Worm (Caenorhabditis elegans): Measurements from ENCODE around the gene lap-1.

Gene lap-1

DNA sequence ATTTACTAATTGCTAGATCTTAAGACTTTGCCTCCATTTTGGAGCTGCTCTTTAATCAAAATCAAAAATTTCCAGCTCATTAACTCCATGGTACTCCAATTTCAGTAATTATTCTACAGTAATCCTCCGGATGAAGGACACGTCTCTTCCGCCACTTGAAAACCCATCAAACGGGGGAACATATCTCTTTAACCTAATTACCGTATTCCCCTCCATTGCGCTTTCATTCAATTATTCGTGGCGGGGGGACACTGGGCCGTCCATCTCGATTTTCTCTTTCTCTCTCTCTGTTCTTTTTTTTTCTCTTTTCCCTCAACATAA, 15.1 kb upstream of the lap-1 start:
- TF ChIP-seq blmp-1 (tag; optimal IDR thresholded peaks at IDR 0.05) (peak; percentile 37), ces-1 (GFP tag; optimal IDR thresholded peaks at IDR 0.05) (peak; percentile 99), ceh-83 (GFP tag; optimal IDR thresholded peaks at IDR 0.05) (no peak)

DNA sequence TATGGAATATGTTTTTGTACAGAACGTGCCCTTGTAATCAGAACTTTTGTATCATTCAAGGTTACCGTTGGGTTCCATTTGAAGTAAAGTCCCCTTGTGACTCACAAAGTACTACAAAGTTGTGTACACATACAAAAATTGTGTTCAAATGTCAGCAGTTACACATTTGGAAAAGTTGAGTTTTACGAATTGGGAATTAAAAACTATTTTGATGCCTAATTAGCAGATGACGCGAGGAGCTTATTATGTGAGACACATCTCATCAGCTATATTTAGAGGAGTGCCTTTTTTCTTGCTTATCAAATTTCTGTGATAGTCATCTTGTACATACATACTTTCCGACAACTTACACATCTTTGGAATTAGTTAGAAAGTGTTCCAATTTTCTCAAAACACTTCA, 11.8 kb upstream of the lap-1 start:
- TF ChIP-seq ceh-83 (GFP tag; optimal IDR thresholded peaks at IDR 0.05), result no peak

DNA sequence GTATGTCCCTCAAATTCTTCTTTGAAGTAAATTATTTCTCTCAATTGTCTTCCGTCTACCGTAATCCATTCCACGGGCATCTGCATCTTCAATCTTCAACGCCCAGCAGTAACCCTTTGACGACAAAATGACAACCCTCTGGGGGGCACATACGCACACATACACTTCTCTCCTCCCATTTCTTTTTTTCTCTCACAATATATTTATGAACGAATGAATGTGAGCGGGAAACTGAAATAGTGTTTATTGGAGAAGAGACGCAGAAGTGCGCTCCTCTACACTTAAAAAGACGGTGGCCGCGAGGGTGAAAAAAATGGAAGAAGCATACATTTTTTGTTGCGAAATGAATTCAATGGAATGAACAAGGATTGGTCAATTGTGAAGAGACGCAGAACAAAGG, 10.2 kb upstream of the lap-1 start:
- TF ChIP-seq mep-1 (tag; optimal IDR thresholded peaks at IDR 0.05) (peak; percentile 74), unc-62 (GFP tag; optimal IDR thresholded peaks at IDR 0.05) (peak; percentile 90), tbx-8 (GFP tag; optimal IDR thresholded peaks at IDR 0.05) (no peak), ceh-43 (GFP tag; optimal IDR thresholded peaks at IDR 0.05) (no peak), elt-1 (tag; optimal IDR thresholded peaks at IDR 0.05; ENCODE audit: borderline replicate concordance, insufficient read depth) (no peak), ztf-11 (tag; optimal IDR thresholded peaks at IDR 0.05) (no peak), bed-3 (GFP tag; optimal IDR thresholded peaks at IDR 0.05) (no peak), pha-4 (tag; optimal IDR thresholded peaks at IDR 0.05) (no peak), lsy-2 (tag; optimal IDR thresholded peaks at IDR 0.05) (peak; percentile 80), snpc-4 (tag; optimal IDR thresholded peaks at IDR 0.05) (no peak), ham-2 (GFP tag; optimal IDR thresholded peaks at IDR 0.05) (peak; percentile 30), elt-3 (tag; optimal IDR thresholded peaks at IDR 0.05) (no peak), blmp-1 (tag; optimal IDR thresholded peaks at IDR 0.05) (no peak), ceh-39 (tag; optimal IDR thresholded peaks at IDR 0.05) (no peak), sptf-1 (tag; optimal IDR thresholded peaks at IDR 0.05) (peak; percentile 46), cnd-1 (tag; optimal IDR thresholded peaks at IDR 0.05) (no peak), nhr-2 (tag; optimal IDR thresholded peaks at IDR 0.05) (peak; percentile 30), nhr-76 (tag; optimal IDR thresholded peaks at IDR 0.05) (no peak), hlh-1 (tag; optimal IDR thresholded peaks at IDR 0.05) (peak; percentile 70), flh-1 (GFP tag; optimal IDR thresholded peaks at IDR 0.05) (no peak), mls-2 (tag; optimal IDR thresholded peaks at IDR 0.05) (peak; percentile 62), nhr-237 (tag; optimal IDR thresholded peaks at IDR 0.05) (peak; percentile 47), unc-39 (tag; optimal IDR thresholded peaks at IDR 0.05) (no peak), drap-1 (GFP tag; optimal IDR thresholded peaks at IDR 0.05) (peak; percentile 5), mab-5 (tag; optimal IDR thresholded peaks at IDR 0.05) (no peak), unc-120 (tag; optimal IDR thresholded peaks at IDR 0.05; ENCODE audit: poor library complexity, severe bottlenecking) (peak; percentile 31), ces-1 (GFP tag; optimal IDR thresholded peaks at IDR 0.05) (peak; percentile 77)

DNA sequence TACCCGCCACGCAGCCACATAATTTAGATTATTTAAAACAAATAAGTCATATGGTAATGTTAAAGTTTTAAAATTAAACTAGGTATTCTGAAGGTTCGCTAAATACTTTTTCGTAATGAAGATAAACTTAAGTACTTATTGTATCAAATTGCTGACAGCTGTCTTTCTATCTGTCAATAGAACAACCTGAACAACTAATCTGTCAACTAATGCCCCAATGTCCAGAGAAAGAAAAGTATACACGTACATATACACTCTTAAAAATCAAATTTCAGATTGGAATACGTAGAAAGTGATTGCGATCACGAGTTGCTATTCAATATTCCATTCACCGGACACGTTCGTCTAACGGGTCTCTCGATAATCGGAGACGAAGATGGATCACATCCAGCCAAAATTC, 9.0 kb upstream of the lap-1 start:
- peak; percentile 50 for TF ChIP-seq unc-62 (GFP tag; optimal IDR thresholded peaks at IDR 0.05)
- TF ChIP-seq bed-3 (GFP tag; optimal IDR thresholded peaks at IDR 0.05), result no peak

DNA sequence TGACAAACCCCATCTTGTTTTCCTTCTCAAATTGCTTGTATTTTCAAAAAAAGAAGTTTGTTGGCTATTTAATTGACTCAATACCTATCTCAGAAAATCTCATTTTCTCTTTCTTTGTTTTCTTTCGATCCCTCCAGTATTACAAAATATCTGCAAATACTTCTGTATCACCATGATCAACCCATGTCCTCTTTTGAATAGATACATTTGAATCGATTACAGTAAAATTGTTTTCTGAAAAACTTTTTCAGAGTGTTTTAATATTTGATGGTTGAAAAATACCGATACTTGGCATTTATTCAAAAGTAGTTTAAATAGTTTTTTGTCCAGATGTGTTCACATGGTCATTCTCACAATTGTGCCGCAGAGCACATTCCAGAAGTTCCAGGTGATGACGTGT, 7.4 kb upstream of the lap-1 start, which contains the start of gene ZK353.9:
Gene ZK353.9, plus strand, starts transcription at position 331 of the 400 bp plus-strand sequence.
- no peak for TF ChIP-seq nhr-28 (tag; optimal IDR thresholded peaks at IDR 0.05)
- no peak for TF ChIP-seq ham-2 (GFP tag; optimal IDR thresholded peaks at IDR 0.05)
- TF ChIP-seq mab-5 (tag; optimal IDR thresholded peaks at IDR 0.05), result no peak
- no peak for TF ChIP-seq nhr-237 (tag; optimal IDR thresholded peaks at IDR 0.05)
- TF ChIP-seq nhr-2 (tag; optimal IDR thresholded peaks at IDR 0.05), result no peak
- TF ChIP-seq bed-3 (GFP tag; optimal IDR thresholded peaks at IDR 0.05), result no peak
- no peak for TF ChIP-seq mep-1 (tag; optimal IDR thresholded peaks at IDR 0.05)
- TF ChIP-seq hlh-1 (tag; optimal IDR thresholded peaks at IDR 0.05), result no peak
- no peak for TF ChIP-seq mls-2 (tag; optimal IDR thresholded peaks at IDR 0.05)
- no peak for TF ChIP-seq ceh-43 (GFP tag; optimal IDR thresholded peaks at IDR 0.05)
- TF ChIP-seq unc-39 (tag; optimal IDR thresholded peaks at IDR 0.05), result no peak
- no peak for TF ChIP-seq lin-32 (GFP tag; optimal IDR thresholded peaks at IDR 0.05)
- no peak for TF ChIP-seq unc-120 (tag; optimal IDR thresholded peaks at IDR 0.05; ENCODE audit: poor library complexity, severe bottlenecking)
- TF ChIP-seq lsy-2 (tag; optimal IDR thresholded peaks at IDR 0.05), result no peak
- no peak for TF ChIP-seq zip-8 (tag; optimal IDR thresholded peaks at IDR 0.05)

DNA sequence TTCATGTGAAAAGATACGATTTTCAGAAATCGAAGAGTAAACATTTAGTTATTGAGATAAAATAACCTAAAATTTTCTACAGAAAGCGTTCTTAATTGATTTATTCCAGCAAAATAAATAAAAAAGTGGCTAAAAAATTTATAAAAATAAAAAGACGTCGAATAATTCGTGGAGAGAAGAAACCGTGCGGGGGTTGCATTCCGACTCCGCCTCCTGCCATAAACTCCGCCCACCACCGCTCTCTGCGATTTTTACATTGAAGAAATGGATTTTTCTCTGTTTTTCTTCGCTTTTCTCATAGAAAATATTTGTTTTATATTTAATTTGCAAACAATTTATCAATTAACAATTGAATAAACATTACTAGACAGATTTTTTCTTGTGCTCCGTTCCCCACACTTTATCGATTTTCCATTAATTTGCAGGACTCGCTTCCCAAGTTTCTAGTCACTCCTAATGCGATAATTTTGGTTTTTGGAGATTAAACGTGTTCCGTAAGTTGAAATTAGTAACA, 3.8 kb upstream of the lap-1 start, which contains the start of the genes ubxn-4 and cyy-1:
Gene ubxn-4, minus strand, starts transcription at position 114 of the 514 bp plus-strand sequence.
Gene cyy-1, plus strand, starts transcription at position 426 of the 514 bp plus-strand sequence.
- TF ChIP-seq ces-1 (GFP tag; optimal IDR thresholded peaks at IDR 0.05) (peak; percentile 42), nhr-237 (tag; optimal IDR thresholded peaks at IDR 0.05) (no peak), mep-1 (tag; optimal IDR thresholded peaks at IDR 0.05) (peak; percentile 44), lsy-2 (tag; optimal IDR thresholded peaks at IDR 0.05) (peak; percentile 42)

Data from whole organism, mixed stage, embryonic.